Worm (Caenorhabditis elegans) whole organism, young adult: ENCODE results near the gene Y57G11C.22.
A peak's percentile ranks its signal among the peaks of the same experiment; 100 is the strongest.

Experiments used
- B0035.1 ChIP-seq: sonication (generic microtip); optimal IDR thresholded peaks from 2 replicates; lab custom pipeline; 2016; ENCODE audit warnings: missing genetic modification characterization, mild to moderate bottlenecking, missing compliant biosample characterization, missing genotype, missing genetic modification reagents
- C06A6.2 ChIP-seq: fragments of 200-800 bp; sonication (Bioruptor generic); conservative IDR thresholded peaks from 2 replicates; pipeline ENCODE4 v1.3.6; 2022; ENCODE audit warnings: missing genetic modification characterization, missing compliant biosample characterization
- F10E7.11 ChIP-seq: sonication (generic microtip); optimal IDR thresholded peaks from 2 replicates; lab custom pipeline; 2017; ENCODE audit warnings: mild to moderate bottlenecking, missing genetic modification characterization, moderate library complexity, missing compliant biosample characterization
- F22D6.2 ChIP-seq: sonication (generic microtip); optimal IDR thresholded peaks from 2 replicates; lab custom pipeline; 2016; ENCODE audit warnings: mild to moderate bottlenecking, missing genetic modification characterization, missing compliant biosample characterization
- F33H1.4 ChIP-seq: fragments of 200-800 bp; sonication (Bioruptor generic); IDR thresholded peaks from 2 replicates; pipeline ENCODE4 v1.3.6; 2022; ENCODE audit warnings: missing genetic modification reagents, missing genetic modification characterization, missing compliant biosample characterization
- F37B4.10 ChIP-seq: fragments of 200-800 bp; sonication (Bioruptor generic); IDR thresholded peaks from 2 replicates; pipeline ENCODE4 v1.3.6; 2022; ENCODE audit warnings: missing genetic modification characterization, missing compliant biosample characterization
- F49E8.2 ChIP-seq: sonication (generic microtip); optimal IDR thresholded peaks from 3 replicates; lab custom pipeline; 2017; ENCODE audit warnings: missing genetic modification characterization, mild to moderate bottlenecking, missing compliant biosample characterization, antibody characterized with exemption, moderate library complexity; ENCODE audit not compliant: insufficient read depth
- F55B11.4 ChIP-seq: sonication (generic microtip); optimal IDR thresholded peaks from 2 replicates; lab custom pipeline; 2016; ENCODE audit warnings: missing compliant biosample characterization, missing genetic modification characterization, borderline replicate concordance; ENCODE audit not compliant: insufficient read depth
- F57A8.1 ChIP-seq: fragments of 200-800 bp; sonication (Bioruptor generic); optimal IDR thresholded peaks from 2 replicates; lab custom pipeline; 2018; ENCODE audit warnings: mild to moderate bottlenecking, missing genetic modification characterization, moderate library complexity, missing compliant biosample characterization
- F57C9.4 ChIP-seq: sonication (generic microtip); optimal IDR thresholded peaks from 2 replicates; lab custom pipeline; 2017; ENCODE audit warnings: mild to moderate bottlenecking, missing genetic modification characterization, missing compliant biosample characterization
- K12H6.12 ChIP-seq: fragments of 200-800 bp; sonication (Bioruptor generic); optimal IDR thresholded peaks from 2 replicates; lab custom pipeline; 2018; ENCODE audit warnings: mild to moderate bottlenecking, missing genetic modification characterization, missing compliant biosample characterization
- T07F8.4 ChIP-seq: sonication (generic microtip); optimal IDR thresholded peaks from 2 replicates; lab custom pipeline; 2016; ENCODE audit warnings: mild to moderate bottlenecking, missing genetic modification characterization, moderate library complexity, missing compliant biosample characterization
- T26A5.8 ChIP-seq: sonication (generic microtip); optimal IDR thresholded peaks from 2 replicates; lab custom pipeline; 2016; ENCODE audit warnings: missing genetic modification characterization, missing compliant biosample characterization
- Y53F4B.3 ChIP-seq: fragments of 200-800 bp; sonication (Bioruptor generic); IDR thresholded peaks from 2 replicates; pipeline ENCODE4 v1.3.6; 2022; ENCODE audit warnings: missing genetic modification reagents, missing genetic modification characterization, missing compliant biosample characterization
- Y56A3A.18 ChIP-seq: fragments of 200-800 bp; sonication (Bioruptor generic); IDR thresholded peaks from 2 replicates; pipeline ENCODE4 v1.3.6; 2022; ENCODE audit warnings: missing genetic modification reagents, missing genetic modification characterization, missing compliant biosample characterization
- ZK185.1 ChIP-seq: sonication (generic microtip); optimal IDR thresholded peaks from 2 replicates; lab custom pipeline; 2016; ENCODE audit warnings: mild to moderate bottlenecking, missing genetic modification characterization, missing compliant biosample characterization; ENCODE audit not compliant: poor library complexity, severe bottlenecking
- akir-1 ChIP-seq: fragments of 200-800 bp; sonication (Bioruptor generic); optimal IDR thresholded peaks from 2 replicates; lab custom pipeline; 2018; ENCODE audit warnings: mild to moderate bottlenecking, missing genetic modification characterization, moderate library complexity, missing compliant biosample characterization
- aptf-2 ChIP-seq: fragments of 200-800 bp; sonication (Bioruptor generic); conservative IDR thresholded peaks from 2 replicates; pipeline ENCODE4 v1.3.6; 2022; ENCODE audit warnings: missing genetic modification reagents, missing genetic modification characterization, missing compliant biosample characterization
- athp-1 ChIP-seq: sonication (generic microtip); optimal IDR thresholded peaks from 2 replicates; lab custom pipeline; 2017; ENCODE audit warnings: mild to moderate bottlenecking, missing genetic modification characterization, missing compliant biosample characterization
- cebp-1 ChIP-seq, 2 experiments: fragments of 200-800 bp in 1 of 2; sonication (Bioruptor generic) in 1 of 2; sonication (generic microtip) in 1 of 2; IDR thresholded peaks in 1 of 2; optimal IDR thresholded peaks in 1 of 2; 2 replicates each; pipeline versions ENCODE4 v1.3.6 to Lab custom; 2017 to 2022; ENCODE audit warnings: missing compliant biosample characterization in 2 of 2, missing genetic modification characterization in 2 of 2, mild to moderate bottlenecking in 1 of 2, missing genetic modification reagents in 1 of 2, moderate library complexity in 1 of 2
- cebp-2 ChIP-seq: fragments of 200-800 bp; sonication (Bioruptor generic); IDR thresholded peaks from 2 replicates; pipeline ENCODE4 v1.3.6; 2022; ENCODE audit warnings: missing genetic modification characterization, missing compliant biosample characterization
- ceh-40 ChIP-seq: fragments of 200-800 bp; sonication (Bioruptor generic); IDR thresholded peaks from 2 replicates; pipeline ENCODE4 v1.3.6; 2022; ENCODE audit warnings: missing genetic modification characterization, missing compliant biosample characterization
- ceh-91 ChIP-seq: fragments of 200-800 bp; sonication (Bioruptor generic); IDR thresholded peaks from 2 replicates; pipeline ENCODE4 v1.3.6; 2022; ENCODE audit warnings: missing genetic modification reagents, missing genetic modification characterization, missing compliant biosample characterization
- efl-1 ChIP-seq: fragments of 150-350 bp; optimal IDR thresholded peaks from 2 replicates; lab custom pipeline; 2014; ENCODE audit warnings: missing biosample characterization, missing genetic modification reagents, missing genetic modification characterization
- egl-44 ChIP-seq: fragments of 200-800 bp; sonication (Bioruptor generic); IDR thresholded peaks from 2 replicates; pipeline ENCODE4 v1.3.6; 2022; ENCODE audit warnings: missing genetic modification reagents, missing genetic modification characterization, missing compliant biosample characterization
- fkh-3 ChIP-seq: sonication (generic microtip); optimal IDR thresholded peaks from 2 replicates; lab custom pipeline; 2016; ENCODE audit warnings: mild to moderate bottlenecking, missing genetic modification characterization, missing compliant biosample characterization
- hrde-1 ChIP-seq: sonication (generic microtip); optimal IDR thresholded peaks from 2 replicates; lab custom pipeline; 2016; ENCODE audit warnings: missing genetic modification characterization, mild to moderate bottlenecking, missing compliant biosample characterization, moderate library complexity, missing genotype, missing genetic modification reagents, borderline replicate concordance
- hsf-1 ChIP-seq: fragments of 200-800 bp; sonication (Bioruptor generic); IDR thresholded peaks from 2 replicates; pipeline ENCODE4 v1.3.6; 2022; ENCODE audit warnings: missing genetic modification reagents, missing genetic modification characterization, missing compliant biosample characterization
- lin-26 ChIP-seq: fragments of 200-800 bp; sonication (Bioruptor generic); IDR thresholded peaks from 2 replicates; pipeline ENCODE4 v1.3.6; 2022; ENCODE audit warnings: missing genetic modification reagents, missing genetic modification characterization, missing compliant biosample characterization
- lin-40 ChIP-seq: sonication (generic microtip); optimal IDR thresholded peaks from 2 replicates; lab custom pipeline; 2016; ENCODE audit warnings: missing genetic modification characterization, mild to moderate bottlenecking, missing compliant biosample characterization, missing genotype, missing genetic modification reagents
- lin-54 ChIP-seq: fragments of 200-800 bp; sonication (Bioruptor generic); optimal IDR thresholded peaks from 2 replicates; lab custom pipeline; 2018; ENCODE audit warnings: mild to moderate bottlenecking, missing genetic modification characterization, missing compliant biosample characterization
- lir-1 ChIP-seq: fragments of 200-800 bp; sonication (Bioruptor generic); conservative IDR thresholded peaks from 2 replicates; pipeline ENCODE4 v1.3.6; 2022; ENCODE audit warnings: missing genetic modification reagents, missing genetic modification characterization, missing compliant biosample characterization
- lsl-1 ChIP-seq: fragments of 200-800 bp; sonication (Bioruptor generic); optimal IDR thresholded peaks from 2 replicates; lab custom pipeline; 2018; ENCODE audit warnings: mild to moderate bottlenecking, missing genetic modification characterization, moderate library complexity, missing compliant biosample characterization
- lsy-27 ChIP-seq: sonication (generic microtip); optimal IDR thresholded peaks from 2 replicates; lab custom pipeline; 2017; ENCODE audit warnings: missing genetic modification characterization, mild to moderate bottlenecking, missing compliant biosample characterization, antibody characterized with exemption, missing genotype, borderline replicate concordance; ENCODE audit not compliant: insufficient read depth
- madf-10 ChIP-seq: sonication (generic microtip); optimal IDR thresholded peaks from 2 replicates; lab custom pipeline; 2016; ENCODE audit warnings: mild to moderate bottlenecking, missing genetic modification characterization, missing compliant biosample characterization
- madf-8 ChIP-seq: fragments of 200-800 bp; sonication (Bioruptor generic); conservative IDR thresholded peaks from 2 replicates; pipeline ENCODE4 v1.3.6; 2022; ENCODE audit warnings: missing genetic modification reagents, missing genetic modification characterization, missing compliant biosample characterization
- mcd-1 ChIP-seq: fragments of 200-800 bp; sonication (Bioruptor generic); IDR thresholded peaks from 2 replicates; pipeline ENCODE4 v1.3.6; 2022; ENCODE audit warnings: missing genetic modification reagents, missing genetic modification characterization, missing compliant biosample characterization
- mel-28 ChIP-seq: sonication (generic microtip); optimal IDR thresholded peaks from 2 replicates; lab custom pipeline; 2016; ENCODE audit warnings: borderline replicate concordance, mild to moderate bottlenecking, missing genetic modification characterization, missing compliant biosample characterization
- mxl-1 ChIP-seq: sonication (generic microtip); optimal IDR thresholded peaks from 2 replicates; lab custom pipeline; 2016; ENCODE audit warnings: missing genetic modification characterization, missing compliant biosample characterization
- nfyb-1 ChIP-seq: fragments of 200-800 bp; sonication (Bioruptor generic); IDR thresholded peaks from 2 replicates; pipeline ENCODE4 v1.3.6; 2022; ENCODE audit warnings: missing genetic modification reagents, missing genetic modification characterization, missing compliant biosample characterization
- pha-4 ChIP-seq: fragments of 150-350 bp; sonication (generic microtip); optimal IDR thresholded peaks from 2 replicates; lab custom pipeline; 2014; ENCODE audit warnings: missing biosample characterization, missing genetic modification reagents, missing genetic modification characterization
- sptf-2 ChIP-seq: fragments of 200-800 bp; sonication (Bioruptor generic); optimal IDR thresholded peaks from 2 replicates; lab custom pipeline; 2018; ENCODE audit warnings: mild to moderate bottlenecking, missing genetic modification characterization, missing compliant biosample characterization
- tbx-9 ChIP-seq: sonication (generic microtip); optimal IDR thresholded peaks from 2 replicates; lab custom pipeline; 2016; ENCODE audit warnings: borderline replicate concordance, missing genetic modification characterization, inconsistent platforms, missing compliant biosample characterization
- tlf-1 ChIP-seq: fragments of 200-800 bp; sonication (Bioruptor generic); optimal IDR thresholded peaks from 2 replicates; lab custom pipeline; 2018; ENCODE audit warnings: mild to moderate bottlenecking, missing genetic modification characterization, missing compliant biosample characterization
- unc-130 ChIP-seq: sonication (generic microtip); optimal IDR thresholded peaks from 2 replicates; lab custom pipeline; 2016; ENCODE audit warnings: missing genetic modification reagents, missing genetic modification characterization, missing compliant biosample characterization
- zfh-2 ChIP-seq: fragments of 200-800 bp; sonication (Bioruptor generic); conservative IDR thresholded peaks from 2 replicates; pipeline ENCODE4 v1.3.6; 2022; ENCODE audit warnings: missing genetic modification reagents, missing genetic modification characterization, missing compliant biosample characterization
- ztf-28 ChIP-seq: fragments of 200-800 bp; sonication (Bioruptor generic); IDR thresholded peaks from 2 replicates; pipeline ENCODE4 v1.3.6; 2022; ENCODE audit warnings: missing genetic modification reagents, missing genetic modification characterization, missing compliant biosample characterization
- ztf-6 ChIP-seq: fragments of 200-800 bp; sonication (Bioruptor generic); IDR thresholded peaks from 2 replicates; pipeline ENCODE4 v1.3.6; 2022; ENCODE audit warnings: missing genetic modification reagents, missing genetic modification characterization, missing compliant biosample characterization

Gene Y57G11C.22

ce11 chrIV:14824878-14825352, 12.1 kb upstream of the Y57G11C.22 start, which contains the start of gene sec-61.A (continued):
- TF ChIP-seq hsf-1 = no peak
- TF ChIP-seq aptf-2 (GFP tag; lab: Robert Waterston, UW) = no peak
- no peak for TF ChIP-seq F22D6.2 (tag; lab: Kevin White, UChicago)
- peak; percentile 46 for TF ChIP-seq madf-10
- TF ChIP-seq T26A5.8 (tag; lab: Kevin White, UChicago) = no peak
- no peak for TF ChIP-seq F49E8.2
- no peak for TF ChIP-seq mxl-1 (tag; lab: Kevin White, UChicago)
- TF ChIP-seq T07F8.4 (tag; lab: Kevin White, UChicago) = no peak
- TF ChIP-seq efl-1 = peak; percentile 35
- TF ChIP-seq lsy-27 (tag; lab: Kevin White, UChicago) = no peak
- no peak for TF ChIP-seq cebp-1 (GFP tag; IDR thresholded peaks at IDR 0.05; lab: Robert Waterston, UW)
- TF ChIP-seq cebp-1 (tag; optimal IDR thresholded peaks at IDR 0.05; lab: Kevin White, UChicago) = peak; percentile 66
- no peak for TF ChIP-seq madf-8 (GFP tag; lab: Robert Waterston, UW)
- peak; percentile 74 for TF ChIP-seq K12H6.12 (tag; lab: Kevin White, UChicago)
- no peak for TF ChIP-seq ceh-40 (GFP tag; lab: Robert Waterston, UW)
- peak; percentile 86 for TF ChIP-seq lin-40 (tag; lab: Kevin White, UChicago)
- peak; percentile 95 for TF ChIP-seq F33H1.4 (GFP tag; lab: Robert Waterston, UW)
- TF ChIP-seq F55B11.4 (tag; lab: Kevin White, UChicago) = no peak
- no peak for TF ChIP-seq ZK185.1 (tag; lab: Kevin White, UChicago)
- TF ChIP-seq akir-1 = no peak
- no peak for TF ChIP-seq lir-1 (GFP tag; lab: Robert Waterston, UW)
- no peak for TF ChIP-seq F57C9.4 (tag; lab: Kevin White, UChicago)
- no peak for TF ChIP-seq Y56A3A.18 (GFP tag; lab: Robert Waterston, UW)
- no peak for TF ChIP-seq pha-4 (tag; lab: Kevin White, UChicago)
- TF ChIP-seq mcd-1 (GFP tag; lab: Robert Waterston, UW) = peak; percentile 72
- no peak for TF ChIP-seq athp-1 (tag; lab: Kevin White, UChicago)
- no peak for TF ChIP-seq ztf-28
- peak; percentile 70 for TF ChIP-seq lin-54
- peak; percentile 60 for TF ChIP-seq ceh-91
- no peak for TF ChIP-seq fkh-3 (tag; lab: Kevin White, UChicago)
- no peak for TF ChIP-seq hrde-1
- TF ChIP-seq C06A6.2 (GFP tag; lab: Robert Waterston, UW) = no peak
- no peak for TF ChIP-seq tbx-9 (tag; lab: Kevin White, UChicago)
- no peak for TF ChIP-seq unc-130 (GFP tag; lab: Kevin White, UChicago)
- TF ChIP-seq Y53F4B.3 (GFP tag; lab: Robert Waterston, UW) = no peak
- no peak for TF ChIP-seq mel-28 (tag; lab: Kevin White, UChicago)
- TF ChIP-seq sptf-2 (GFP tag; lab: Kevin White, UChicago) = no peak
- TF ChIP-seq B0035.1 (tag; lab: Kevin White, UChicago) = no peak
- TF ChIP-seq nfyb-1 (GFP tag; lab: Robert Waterston, UW) = peak; percentile 83
- TF ChIP-seq tlf-1 = peak; percentile 77
- TF ChIP-seq cebp-2 (GFP tag; lab: Robert Waterston, UW) = no peak
- TF ChIP-seq F37B4.10 = no peak
- TF ChIP-seq egl-44 = no peak
- TF ChIP-seq lin-26 = no peak
- TF ChIP-seq F57A8.1 (GFP tag; lab: Kevin White, UChicago) = no peak
- TF ChIP-seq F10E7.11 (tag; lab: Kevin White, UChicago) = no peak
- peak; percentile 94 for TF ChIP-seq lsl-1 (GFP tag; lab: Kevin White, UChicago)
- peak; percentile 3; the same call in 1 of the 2 replicates for TF ChIP-seq zfh-2 (GFP tag; lab: Robert Waterston, UW)
- TF ChIP-seq ztf-6 (GFP tag; lab: Robert Waterston, UW) = no peak
